Worm (Caenorhabditis elegans) whole organism, young adult: ENCODE data around the gene C29F7.3.

Experiments used
- B0261.1 ChIP-seq: sonication (generic microtip); optimal IDR thresholded peaks from 2 replicates; lab custom pipeline; 2016; ENCODE audit warnings: mild to moderate bottlenecking, missing genetic modification characterization, moderate library complexity, missing compliant biosample characterization
- C06A6.2 ChIP-seq: fragments of 200-800 bp; sonication (Bioruptor generic); conservative IDR thresholded peaks from 2 replicates; pipeline ENCODE4 v1.3.6; 2022; ENCODE audit warnings: missing genetic modification characterization, missing compliant biosample characterization
- D2030.7 ChIP-seq: fragments of 200-800 bp; sonication (Bioruptor generic); IDR thresholded peaks from 2 replicates; pipeline ENCODE4 v1.3.6; 2022; ENCODE audit warnings: missing genetic modification reagents, missing genetic modification characterization, missing compliant biosample characterization
- F52B5.7 ChIP-seq: sonication (generic microtip); optimal IDR thresholded peaks from 2 replicates; lab custom pipeline; 2016; ENCODE audit warnings: mild to moderate bottlenecking, missing genetic modification characterization, missing compliant biosample characterization
- Y95B8A.8 ChIP-seq: fragments of 200-800 bp; sonication (Bioruptor generic); IDR thresholded peaks from 2 replicates; pipeline ENCODE4 v1.3.6; 2022; ENCODE audit warnings: missing genetic modification reagents, missing genetic modification characterization, missing compliant biosample characterization
- ama-1 ChIP-seq, 3 experiments: fragments of 150-350 bp in 1 of 3; sonication (generic microtip) in 2 of 3; optimal IDR thresholded peaks; 2 replicates each; lab custom pipeline; 2014 to 2018; ENCODE audit warnings: missing biosample characterization in 2 of 3, missing genetic modification characterization in 2 of 3, missing genetic modification reagents in 2 of 3
- bed-2 ChIP-seq: fragments of 200-800 bp; sonication (Bioruptor generic); IDR thresholded peaks from 2 replicates; pipeline ENCODE4 v1.3.6; 2022; ENCODE audit warnings: missing genetic modification reagents, missing genetic modification characterization, missing compliant biosample characterization
- cebp-1 ChIP-seq, 2 experiments: fragments of 200-800 bp in 1 of 2; sonication (Bioruptor generic) in 1 of 2; sonication (generic microtip) in 1 of 2; IDR thresholded peaks in 1 of 2; optimal IDR thresholded peaks in 1 of 2; 2 replicates each; pipeline versions ENCODE4 v1.3.6 to Lab custom; 2017 to 2022; ENCODE audit warnings: missing compliant biosample characterization in 2 of 2, missing genetic modification characterization in 2 of 2, mild to moderate bottlenecking in 1 of 2, missing genetic modification reagents in 1 of 2, moderate library complexity in 1 of 2
- cebp-2 ChIP-seq: fragments of 200-800 bp; sonication (Bioruptor generic); IDR thresholded peaks from 2 replicates; pipeline ENCODE4 v1.3.6; 2022; ENCODE audit warnings: missing genetic modification characterization, missing compliant biosample characterization
- ceh-40 ChIP-seq: fragments of 200-800 bp; sonication (Bioruptor generic); IDR thresholded peaks from 2 replicates; pipeline ENCODE4 v1.3.6; 2022; ENCODE audit warnings: missing genetic modification characterization, missing compliant biosample characterization
- ceh-91 ChIP-seq: fragments of 200-800 bp; sonication (Bioruptor generic); IDR thresholded peaks from 2 replicates; pipeline ENCODE4 v1.3.6; 2022; ENCODE audit warnings: missing genetic modification reagents, missing genetic modification characterization, missing compliant biosample characterization
- chd-7 ChIP-seq: sonication (generic microtip); optimal IDR thresholded peaks from 2 replicates; lab custom pipeline; 2016; ENCODE audit warnings: mild to moderate bottlenecking, missing genetic modification characterization, moderate library complexity, missing compliant biosample characterization
- die-1 ChIP-seq: sonication (generic microtip); optimal IDR thresholded peaks from 2 replicates; lab custom pipeline; 2016; ENCODE audit warnings: missing genotype, mild to moderate bottlenecking, missing genetic modification characterization, missing compliant biosample characterization
- dox-1 ChIP-seq: fragments of 200-800 bp; sonication (Bioruptor generic); IDR thresholded peaks from 2 replicates; pipeline ENCODE4 v1.3.6; 2022; ENCODE audit warnings: missing genetic modification reagents, missing genetic modification characterization, missing compliant biosample characterization
- dpl-1 ChIP-seq: fragments of 150-350 bp; optimal IDR thresholded peaks from 2 replicates; lab custom pipeline; 2014; ENCODE audit warnings: missing biosample characterization, missing genetic modification reagents, missing genetic modification characterization
- egl-18 ChIP-seq: fragments of 200-800 bp; sonication (Bioruptor generic); IDR thresholded peaks from 2 replicates; pipeline ENCODE4 v1.3.6; 2022; ENCODE audit warnings: missing genetic modification reagents, missing genetic modification characterization, missing compliant biosample characterization
- egl-44 ChIP-seq: fragments of 200-800 bp; sonication (Bioruptor generic); IDR thresholded peaks from 2 replicates; pipeline ENCODE4 v1.3.6; 2022; ENCODE audit warnings: missing genetic modification reagents, missing genetic modification characterization, missing compliant biosample characterization
- egrh-3 ChIP-seq: fragments of 200-800 bp; sonication (Bioruptor generic); IDR thresholded peaks from 2 replicates; pipeline ENCODE4 v1.3.6; 2022; ENCODE audit warnings: missing genetic modification reagents, missing genetic modification characterization, missing compliant biosample characterization
- ekl-4 ChIP-seq: fragments of 200-800 bp; sonication (Bioruptor generic); IDR thresholded peaks from 2 replicates; pipeline ENCODE4 v1.3.6; 2022; ENCODE audit warnings: missing genetic modification reagents, missing genetic modification characterization, missing compliant biosample characterization
- fkh-3 ChIP-seq: sonication (generic microtip); optimal IDR thresholded peaks from 2 replicates; lab custom pipeline; 2016; ENCODE audit warnings: mild to moderate bottlenecking, missing genetic modification characterization, missing compliant biosample characterization
- let-607 ChIP-seq, 2 experiments: fragments of 200-800 bp in 1 of 2; sonication (Bioruptor generic) in 1 of 2; sonication (generic microtip) in 1 of 2; optimal IDR thresholded peaks; 2 replicates each; lab custom pipeline; 2016 to 2018; ENCODE audit warnings: mild to moderate bottlenecking in 2 of 2, missing compliant biosample characterization in 2 of 2, missing genetic modification characterization in 2 of 2, moderate library complexity in 2 of 2, missing genotype in 1 of 2
- lin-26 ChIP-seq: fragments of 200-800 bp; sonication (Bioruptor generic); IDR thresholded peaks from 2 replicates; pipeline ENCODE4 v1.3.6; 2022; ENCODE audit warnings: missing genetic modification reagents, missing genetic modification characterization, missing compliant biosample characterization
- lin-35 ChIP-seq, 3 experiments: fragments of 150-350 bp in 2 of 3; sonication (generic microtip) in 1 of 3; optimal IDR thresholded peaks; 2 replicates each; lab custom pipeline; 2014 to 2018; ENCODE audit warnings: missing biosample characterization in 3 of 3, missing genetic modification characterization in 3 of 3, missing genetic modification reagents in 3 of 3
- lsl-1 ChIP-seq: fragments of 200-800 bp; sonication (Bioruptor generic); optimal IDR thresholded peaks from 2 replicates; lab custom pipeline; 2018; ENCODE audit warnings: mild to moderate bottlenecking, missing genetic modification characterization, moderate library complexity, missing compliant biosample characterization
- madf-3 ChIP-seq: fragments of 200-800 bp; sonication (Bioruptor generic); IDR thresholded peaks from 2 replicates; pipeline ENCODE4 v1.3.6; 2022; ENCODE audit warnings: missing genetic modification reagents, missing genetic modification characterization, missing compliant biosample characterization
- madf-6 ChIP-seq: fragments of 200-800 bp; sonication (Bioruptor generic); IDR thresholded peaks from 2 replicates; pipeline ENCODE4 v1.3.6; 2022; ENCODE audit warnings: missing genetic modification reagents, missing genetic modification characterization, missing compliant biosample characterization
- mcd-1 ChIP-seq: fragments of 200-800 bp; sonication (Bioruptor generic); IDR thresholded peaks from 2 replicates; pipeline ENCODE4 v1.3.6; 2022; ENCODE audit warnings: missing genetic modification reagents, missing genetic modification characterization, missing compliant biosample characterization
- nfyb-1 ChIP-seq: fragments of 200-800 bp; sonication (Bioruptor generic); IDR thresholded peaks from 2 replicates; pipeline ENCODE4 v1.3.6; 2022; ENCODE audit warnings: missing genetic modification reagents, missing genetic modification characterization, missing compliant biosample characterization
- nhr-27 ChIP-seq: fragments of 200-800 bp; sonication (Bioruptor generic); optimal IDR thresholded peaks from 2 replicates; lab custom pipeline; 2018; ENCODE audit warnings: mild to moderate bottlenecking, missing genetic modification characterization, moderate library complexity, missing compliant biosample characterization
- nhr-80 ChIP-seq: sonication (generic microtip); optimal IDR thresholded peaks from 2 replicates; lab custom pipeline; 2016; ENCODE audit warnings: missing genetic modification characterization, missing compliant biosample characterization
- pbrm-1 ChIP-seq: fragments of 200-800 bp; sonication (Bioruptor generic); IDR thresholded peaks from 2 replicates; pipeline ENCODE4 v1.3.6; 2022; ENCODE audit warnings: missing genetic modification reagents, missing genetic modification characterization, missing compliant biosample characterization
- rpc-1 ChIP-seq, 2 experiments: fragments of 150-350 bp in 1 of 2; sonication (generic microtip) in 1 of 2; optimal IDR thresholded peaks; 2 replicates each; lab custom pipeline; 2014 to 2018; ENCODE audit warnings: missing biosample characterization in 1 of 2, missing genetic modification characterization in 1 of 2, missing genetic modification reagents in 1 of 2, missing genotype in 1 of 2
- snpc-3.4 ChIP-seq: sonication (generic microtip); optimal IDR thresholded peaks from 2 replicates; lab custom pipeline; 2017; ENCODE audit warnings: missing genetic modification characterization, mild to moderate bottlenecking, missing compliant biosample characterization, antibody characterized with exemption, moderate library complexity, missing genotype, missing genetic modification reagents
- sptf-2 ChIP-seq: fragments of 200-800 bp; sonication (Bioruptor generic); optimal IDR thresholded peaks from 2 replicates; lab custom pipeline; 2018; ENCODE audit warnings: mild to moderate bottlenecking, missing genetic modification characterization, missing compliant biosample characterization
- tbp1 ChIP-seq: fragments of 200-800 bp; sonication (Bioruptor generic); optimal IDR thresholded peaks from 2 replicates; lab custom pipeline; 2018; ENCODE audit warnings: mild to moderate bottlenecking, missing genetic modification characterization, missing compliant biosample characterization
- unc-130 ChIP-seq: sonication (generic microtip); optimal IDR thresholded peaks from 2 replicates; lab custom pipeline; 2016; ENCODE audit warnings: missing genetic modification reagents, missing genetic modification characterization, missing compliant biosample characterization
- zfh-2 ChIP-seq: fragments of 200-800 bp; sonication (Bioruptor generic); conservative IDR thresholded peaks from 2 replicates; pipeline ENCODE4 v1.3.6; 2022; ENCODE audit warnings: missing genetic modification reagents, missing genetic modification characterization, missing compliant biosample characterization
- ztf-28 ChIP-seq: fragments of 200-800 bp; sonication (Bioruptor generic); IDR thresholded peaks from 2 replicates; pipeline ENCODE4 v1.3.6; 2022; ENCODE audit warnings: missing genetic modification reagents, missing genetic modification characterization, missing compliant biosample characterization

The C29F7.3 gene

ce11 chrX:13414974-13415373 is 4.8 kb downstream of the C29F7.3 start (continued):
- peak in 1 of 2 experiments; percentile 12 for TF ChIP-seq let-607 (tag; optimal IDR thresholded peaks at IDR 0.05; lab: Kevin White, UChicago)
- no peak for TF ChIP-seq C06A6.2 (GFP tag; lab: Robert Waterston, UW)
- TF ChIP-seq dox-1 (GFP tag; lab: Robert Waterston, UW): no peak
- peak; percentile 69 for TF ChIP-seq lin-26 (GFP tag; lab: Robert Waterston, UW)
- TF ChIP-seq ceh-40 (GFP tag; lab: Robert Waterston, UW): 0 out of 2 replicates have a peak, but pooled peaks have one; percentile 61
- peak; percentile 37; the same call in 1 of the 2 replicates for TF ChIP-seq ekl-4
- TF ChIP-seq B0261.1 (tag; lab: Kevin White, UChicago): peak; percentile 77
- TF ChIP-seq rpc-1 (optimal IDR thresholded peaks at IDR 0.05; lab: Kevin White, UChicago): peak; percentile 69
- TF ChIP-seq rpc-1 (tag; optimal IDR thresholded peaks at IDR 0.05; lab: Kevin White, UChicago): peak; percentile 79
- no peak for TF ChIP-seq nhr-27 (tag; lab: Kevin White, UChicago)
- TF ChIP-seq fkh-3 (tag; lab: Kevin White, UChicago): no peak
- TF ChIP-seq F52B5.7: no peak
- no peak for TF ChIP-seq unc-130 (GFP tag; lab: Kevin White, UChicago)
- no peak; the same call in 1 of the 2 replicates for TF ChIP-seq pbrm-1 (GFP tag; lab: Robert Waterston, UW)
- peak in 1 of 3 experiments; percentile 20 for TF ChIP-seq lin-35 (GFP tag; optimal IDR thresholded peaks at IDR 0.05; lab: Kevin White, UChicago)
- no peak for TF ChIP-seq ztf-28 (GFP tag; lab: Robert Waterston, UW)
- peak; percentile 93 for TF ChIP-seq tbp1 (GFP tag; lab: Kevin White, UChicago)
- TF ChIP-seq chd-7: peak; percentile 55
- TF ChIP-seq egl-18 (GFP tag; lab: Robert Waterston, UW): no peak
- TF ChIP-seq snpc-3.4 (tag; lab: Kevin White, UChicago): peak; percentile 49
- TF ChIP-seq Y95B8A.8 (GFP tag; lab: Robert Waterston, UW): no peak
- TF ChIP-seq dpl-1 (GFP tag; lab: Kevin White, UChicago): no peak
- TF ChIP-seq ama-1 (optimal IDR thresholded peaks at IDR 0.05; lab: Kevin White, UChicago): no peak
- TF ChIP-seq ama-1 (GFP tag; optimal IDR thresholded peaks at IDR 0.05; lab: Kevin White, UChicago): peak in 1 of 2 experiments; percentile 58
- TF ChIP-seq egl-44: peak; percentile 50; the same call in 1 of the 2 replicates
- TF ChIP-seq madf-3: no peak
- TF ChIP-seq cebp-2 (GFP tag; lab: Robert Waterston, UW): no peak
- no peak for TF ChIP-seq sptf-2 (GFP tag; lab: Kevin White, UChicago)
- no peak for TF ChIP-seq lsl-1 (GFP tag; lab: Kevin White, UChicago)
- TF ChIP-seq egrh-3 (GFP tag; lab: Robert Waterston, UW): no peak
- TF ChIP-seq die-1: peak; percentile 65
- no peak for TF ChIP-seq zfh-2 (GFP tag; lab: Robert Waterston, UW)
- no peak for TF ChIP-seq ceh-91 (GFP tag; lab: Robert Waterston, UW)
- peak; percentile 50 for TF ChIP-seq D2030.7
- TF ChIP-seq mcd-1: no peak; the same call in 1 of the 2 replicates
- TF ChIP-seq cebp-1 (GFP tag; IDR thresholded peaks at IDR 0.05; lab: Robert Waterston, UW): no peak
- no peak for TF ChIP-seq cebp-1 (tag; optimal IDR thresholded peaks at IDR 0.05; lab: Kevin White, UChicago)
- TF ChIP-seq madf-6 (GFP tag; lab: Robert Waterston, UW): no peak; the same call in 1 of the 2 replicates
- TF ChIP-seq bed-2 (GFP tag; lab: Robert Waterston, UW): no peak
- TF ChIP-seq, all 124 proteins: peak for 35

DNA sequence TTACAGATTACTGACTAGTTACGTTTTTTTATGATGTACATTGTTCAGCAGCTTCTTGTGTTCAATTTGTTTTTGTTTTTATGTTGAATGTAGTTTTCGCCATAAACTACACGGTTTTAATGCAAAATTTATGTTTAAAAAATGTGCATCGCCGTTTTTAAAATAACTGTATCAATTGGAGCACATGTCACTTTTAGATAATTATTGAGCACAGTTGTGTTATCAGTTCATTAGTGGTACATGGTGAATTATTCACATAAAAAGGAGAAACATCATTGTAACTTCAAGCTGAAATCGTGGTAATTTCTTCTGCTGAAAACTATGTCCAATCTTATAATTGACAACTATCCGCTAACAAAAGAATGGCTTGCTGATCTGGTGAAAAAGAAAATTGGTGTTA is 7.4 kb downstream of the C29F7.3 start:
- TF ChIP-seq nhr-80 (tag; lab: Kevin White, UChicago) (peak; percentile 49), nfyb-1 (GFP tag; lab: Robert Waterston, UW) (no peak)
- TF ChIP-seq, all 124 proteins: peak for 1
